Fruit fly (Drosophila melanogaster): ENCODE measurements around the gene sds22.
A peak's percentile ranks its signal among the peaks of the same experiment; 100 is the strongest.

sds22 gene

DNA sequence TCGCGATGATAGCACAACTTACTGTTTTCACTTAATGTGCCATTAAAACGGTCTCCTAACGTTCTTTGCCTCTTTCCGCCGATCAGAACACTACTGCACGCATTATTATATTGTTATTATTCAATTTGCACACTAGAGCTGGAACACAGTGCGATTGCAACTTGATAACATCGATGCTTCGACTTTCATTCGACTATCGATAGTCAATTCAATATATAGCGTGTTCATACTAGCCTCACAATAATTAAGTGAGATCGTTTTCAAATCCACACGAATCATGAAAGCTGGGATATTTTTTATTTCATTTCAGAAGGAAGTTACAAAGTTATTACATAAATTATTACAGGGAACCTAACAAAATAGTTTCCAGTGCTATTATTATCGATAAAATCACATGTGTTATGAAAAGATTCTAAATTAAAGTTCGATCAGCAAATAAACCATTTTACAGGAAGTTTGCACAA, 9.9 kb downstream of the sds22 start (continued):
- TF ChIP-seq CG7839 (tag; optimal IDR thresholded peaks at IDR 0.05) = peak; percentile 62
- TF ChIP-seq Ets97D (GFP tag; optimal IDR thresholded peaks at IDR 0.05) = peak; percentile 45
- TF ChIP-seq CG6654 (GFP tag; optimal IDR thresholded peaks at IDR 0.05) = no peak
- TF ChIP-seq grn (GFP tag; optimal IDR thresholded peaks at IDR 0.05) = peak; percentile 76
- TF ChIP-seq CG18476 (GFP tag; optimal IDR thresholded peaks at IDR 0.05) = peak; percentile 23
- peak; percentile 27 for TF ChIP-seq CrebB (tag; optimal IDR thresholded peaks at IDR 0.05)
- TF ChIP-seq kni (GFP tag; optimal IDR thresholded peaks at IDR 0.05) = no peak
- TF ChIP-seq CG1602 (GFP tag; optimal IDR thresholded peaks at IDR 0.05) = peak; percentile 22
- TF ChIP-seq Elba2 (GFP tag; optimal IDR thresholded peaks at IDR 0.05) = no peak
- no peak for TF ChIP-seq sr (GFP tag; IDR thresholded peaks at IDR 0.05)
- peak; percentile 68 for TF ChIP-seq PHDP (tag; optimal IDR thresholded peaks at IDR 0.05)
- peak; percentile 52 for TF ChIP-seq CG18011 (GFP tag; optimal IDR thresholded peaks at IDR 0.05)
- no peak for TF ChIP-seq CkIIα-i1 (GFP tag; IDR thresholded peaks at IDR 0.05)
- TF ChIP-seq E2f1 (GFP tag; IDR thresholded peaks at IDR 0.05) = 0 out of 2 replicates have a peak, but pooled peaks have one; percentile 29
- no peak for TF ChIP-seq CG16815 (GFP tag; optimal IDR thresholded peaks at IDR 0.05)
- TF ChIP-seq gce (GFP tag; IDR thresholded peaks at IDR 0.05) = no peak
- peak; percentile 79 for TF ChIP-seq inv (GFP tag; IDR thresholded peaks at IDR 0.05; ENCODE audit: partially characterized antibody)
- TF ChIP-seq Optix (GFP tag; IDR thresholded peaks at IDR 0.05) = no peak
- TF ChIP-seq CG7357 (GFP tag; IDR thresholded peaks at IDR 0.05) = peak; percentile 94
- TF ChIP-seq CG17802 (tag; optimal IDR thresholded peaks at IDR 0.05) = peak; percentile 66
- TF ChIP-seq CG4328 (GFP tag; optimal IDR thresholded peaks at IDR 0.05) = no peak
- TF ChIP-seq mirr (GFP tag; optimal IDR thresholded peaks at IDR 0.05) = peak; percentile 17
- TF ChIP-seq HLHmδ (GFP tag; optimal IDR thresholded peaks at IDR 0.05) = no peak
- peak; percentile 43; the same call in 1 of the 2 replicates for TF ChIP-seq CG42726 (GFP tag; IDR thresholded peaks at IDR 0.05; ENCODE audit: partially characterized antibody)
- no peak for TF ChIP-seq CG7372 (GFP tag; IDR thresholded peaks at IDR 0.05)
- peak; percentile 20 for TF ChIP-seq eyg (GFP tag; optimal IDR thresholded peaks at IDR 0.05)
- TF ChIP-seq Atf6 (GFP tag; IDR thresholded peaks at IDR 0.05) = peak; percentile 22; the same call in 1 of the 2 replicates
- TF ChIP-seq grau (tag; optimal IDR thresholded peaks at IDR 0.05) = peak; percentile 64
- peak; percentile 53 for TF ChIP-seq fd3F (GFP tag; optimal IDR thresholded peaks at IDR 0.05)
- 0 out of 2 replicates have a peak, but pooled peaks have one; percentile 22 for TF ChIP-seq CG17328 (GFP tag; IDR thresholded peaks at IDR 0.05)
- no peak for TF ChIP-seq Ssrp (tag; optimal IDR thresholded peaks at IDR 0.05)
- TF ChIP-seq CG4730 (GFP tag; IDR thresholded peaks at IDR 0.05) = no peak
- peak; percentile 79 for TF ChIP-seq CG4617 (GFP tag; optimal IDR thresholded peaks at IDR 0.05; ENCODE audit: borderline replicate concordance)
- TF ChIP-seq CG1603 (tag; optimal IDR thresholded peaks at IDR 0.05) = peak; percentile 81
- TF ChIP-seq gem (tag; optimal IDR thresholded peaks at IDR 0.05) = peak; percentile 80
- no peak for TF ChIP-seq CG10147 (GFP tag; optimal IDR thresholded peaks at IDR 0.05)
- peak; percentile 8 for TF ChIP-seq CG12236 (GFP tag; optimal IDR thresholded peaks at IDR 0.05)
- peak; percentile 78 for TF ChIP-seq unc-4 (GFP tag; IDR thresholded peaks at IDR 0.05; ENCODE audit: partially characterized antibody)
- peak; percentile 75 for TF ChIP-seq Dek (tag; optimal IDR thresholded peaks at IDR 0.05)
- TF ChIP-seq gcm (GFP tag; optimal IDR thresholded peaks at IDR 0.05) = no peak
- peak; percentile 17 for TF ChIP-seq CG12104 (GFP tag; optimal IDR thresholded peaks at IDR 0.05)
- TF ChIP-seq Neu2 (GFP tag; optimal IDR thresholded peaks at IDR 0.05; ENCODE audit: borderline replicate concordance) = no peak
- TF ChIP-seq CG3995 (GFP tag; optimal IDR thresholded peaks at IDR 0.05) = peak; percentile 45
- TF ChIP-seq CG13775 (GFP tag; optimal IDR thresholded peaks at IDR 0.05) = peak; percentile 67
- TF ChIP-seq Sry-δ (GFP tag; optimal IDR thresholded peaks at IDR 0.05) = peak; percentile 91
- TF ChIP-seq CG5245 (GFP tag; optimal IDR thresholded peaks at IDR 0.05) = no peak
- peak; percentile 33 for TF ChIP-seq odd (GFP tag; optimal IDR thresholded peaks at IDR 0.05)
- peak; percentile 75 for TF ChIP-seq Rfx (GFP tag; IDR thresholded peaks at IDR 0.05)
- no peak for TF ChIP-seq CG17612 (GFP tag; IDR thresholded peaks at IDR 0.05)
- peak; percentile 48 for TF ChIP-seq CG17829 (tag; optimal IDR thresholded peaks at IDR 0.05)

All from whole organism, embryonic.